Fruit fly (Drosophila melanogaster): ENCODE data around the gene CG33272.

Gene CG33272

DNA sequence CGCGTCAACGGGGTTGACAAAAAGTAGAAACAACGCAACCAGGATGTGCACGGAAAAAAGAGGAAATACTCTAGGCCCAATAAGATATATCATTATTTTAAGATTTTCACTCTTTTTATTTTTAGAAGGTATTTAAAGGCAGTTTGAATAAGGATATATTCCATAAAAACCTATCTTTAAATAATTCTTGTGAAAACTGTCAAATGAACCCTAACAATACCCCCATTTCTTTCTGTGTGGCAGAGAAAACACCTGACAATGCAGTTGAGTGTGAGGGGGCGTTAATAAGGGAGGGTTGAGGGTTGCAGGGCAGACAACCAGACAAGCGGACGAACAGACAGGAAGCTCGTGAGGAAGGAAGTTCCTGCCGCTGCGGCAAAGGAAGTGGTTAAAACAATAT lies 41.6 kb upstream of the CG33272 start (continued):
- TF ChIP-seq chinmo (GFP tag; IDR thresholded peaks at IDR 0.05; ENCODE audit: partially characterized antibody) = no peak
- peak; percentile 2 for TF ChIP-seq CG17385 (GFP tag; optimal IDR thresholded peaks at IDR 0.05)
- no peak for TF ChIP-seq CG1792 (GFP tag; optimal IDR thresholded peaks at IDR 0.05)
- peak; percentile 46 for TF ChIP-seq CG2678 (tag; optimal IDR thresholded peaks at IDR 0.05)
- TF ChIP-seq CG10462 (GFP tag; optimal IDR thresholded peaks at IDR 0.05) = peak; percentile 22
- TF ChIP-seq tup (GFP tag; optimal IDR thresholded peaks at IDR 0.05) = no peak
- no peak for TF ChIP-seq Myb (GFP tag; optimal IDR thresholded peaks at IDR 0.05)
- no peak for TF ChIP-seq CG10209 (GFP tag; optimal IDR thresholded peaks at IDR 0.05)
- TF ChIP-seq Gsc (GFP tag; IDR thresholded peaks at IDR 0.05) = no peak
- no peak for TF ChIP-seq CG6175 (GFP tag; IDR thresholded peaks at IDR 0.05)
- TF ChIP-seq CG16815 (GFP tag; optimal IDR thresholded peaks at IDR 0.05) = peak; percentile 3
- TF ChIP-seq sc (optimal IDR thresholded peaks at IDR 0.05) = no peak
- peak; percentile 36 for TF ChIP-seq sc (GFP tag; optimal IDR thresholded peaks at IDR 0.05)
- TF ChIP-seq Dfd (GFP tag; optimal IDR thresholded peaks at IDR 0.05) = no peak
- TF ChIP-seq CTCF (GFP tag; optimal IDR thresholded peaks at IDR 0.05) = no peak
- no peak for TF ChIP-seq Mad (GFP tag; optimal IDR thresholded peaks at IDR 0.05)
- no peak for TF ChIP-seq Bdp1 (GFP tag; optimal IDR thresholded peaks at IDR 0.05)
- TF ChIP-seq HHEX (GFP tag; optimal IDR thresholded peaks at IDR 0.05) = no peak
- peak; percentile 35 for TF ChIP-seq nerfin-1 (tag; optimal IDR thresholded peaks at IDR 0.05)
- no peak for TF ChIP-seq CG10654 (GFP tag; optimal IDR thresholded peaks at IDR 0.05)
- TF ChIP-seq CG14965 (GFP tag; optimal IDR thresholded peaks at IDR 0.05; ENCODE audit: borderline replicate concordance) = no peak
- TF ChIP-seq unpg (GFP tag; optimal IDR thresholded peaks at IDR 0.05) = peak; percentile 60
- peak; percentile 68 for TF ChIP-seq gem (tag; optimal IDR thresholded peaks at IDR 0.05)
- TF ChIP-seq Lpt (GFP tag; optimal IDR thresholded peaks at IDR 0.05) = no peak
- TF ChIP-seq CG4424 (GFP tag; optimal IDR thresholded peaks at IDR 0.05) = no peak
- TF ChIP-seq tio (GFP tag; optimal IDR thresholded peaks at IDR 0.05) = peak; percentile 1
- no peak for TF ChIP-seq Hand (GFP tag; optimal IDR thresholded peaks at IDR 0.05)
- no peak for TF ChIP-seq Mes4 (GFP tag; optimal IDR thresholded peaks at IDR 0.05)
- TF ChIP-seq lilli (GFP tag; optimal IDR thresholded peaks at IDR 0.05) = no peak
- no peak for TF ChIP-seq CG6654 (GFP tag; optimal IDR thresholded peaks at IDR 0.05)
- no peak for TF ChIP-seq CG12071 (GFP tag; optimal IDR thresholded peaks at IDR 0.05)
- TF ChIP-seq otp (GFP tag; IDR thresholded peaks at IDR 0.05) = no peak
- TF ChIP-seq CG14014 (GFP tag; IDR thresholded peaks at IDR 0.05) = no peak
- no peak for TF ChIP-seq MESR4 (GFP tag; optimal IDR thresholded peaks at IDR 0.05)
- TF ChIP-seq Rfx (GFP tag; IDR thresholded peaks at IDR 0.05) = no peak
- TF ChIP-seq CG4282 (GFP tag; optimal IDR thresholded peaks at IDR 0.05) = no peak
- TF ChIP-seq CG31441 (GFP tag; IDR thresholded peaks at IDR 0.05) = 0 out of 2 replicates have a peak, but pooled peaks have one; percentile 46
- no peak for TF ChIP-seq peb (GFP tag; IDR thresholded peaks at IDR 0.05)
- TF ChIP-seq fru (optimal IDR thresholded peaks at IDR 0.05) = no peak
- no peak for TF ChIP-seq her (GFP tag; optimal IDR thresholded peaks at IDR 0.05)
- TF ChIP-seq sisA (GFP tag; IDR thresholded peaks at IDR 0.05) = peak; percentile 45
- no peak for TF ChIP-seq bbx (GFP tag; IDR thresholded peaks at IDR 0.05; ENCODE audit: partially characterized antibody)
- TF ChIP-seq NFAT (GFP tag; IDR thresholded peaks at IDR 0.05) = no peak
- TF ChIP-seq CG3726 (GFP tag; IDR thresholded peaks at IDR 0.05) = no peak
- no peak for TF ChIP-seq CG9437 (GFP tag; optimal IDR thresholded peaks at IDR 0.05)
- TF ChIP-seq CG15011 (GFP tag; optimal IDR thresholded peaks at IDR 0.05) = no peak
- TF ChIP-seq Meics (GFP tag; optimal IDR thresholded peaks at IDR 0.05) = no peak
- no peak for TF ChIP-seq CG10565 (GFP tag; optimal IDR thresholded peaks at IDR 0.05)
- TF ChIP-seq Sox102F (GFP tag; optimal IDR thresholded peaks at IDR 0.05) = peak; percentile 53
- TF ChIP-seq bsh (GFP tag; optimal IDR thresholded peaks at IDR 0.05) = peak in 1 of 2 experiments; percentile 73
- no peak for TF ChIP-seq Awh (GFP tag; IDR thresholded peaks at IDR 0.05)
- TF ChIP-seq NK7.1 (GFP tag; optimal IDR thresholded peaks at IDR 0.05) = no peak
- no peak for TF ChIP-seq en (GFP tag; optimal IDR thresholded peaks at IDR 0.05)
